Fruit fly (Drosophila melanogaster): ENCODE results near the gene CG7730.

- TF ChIP-seq psq (GFP tag; optimal IDR thresholded peaks at IDR 0.05), result no peak
- TF ChIP-seq lola (GFP tag; optimal IDR thresholded peaks at IDR 0.05), result no peak
- no peak for TF ChIP-seq Myc (optimal IDR thresholded peaks at IDR 0.05)
- no peak for TF ChIP-seq pan (optimal IDR thresholded peaks at IDR 0.05)
- no peak for TF ChIP-seq Abd-B (GFP tag; optimal IDR thresholded peaks at IDR 0.05)
- TF ChIP-seq h (GFP tag; optimal IDR thresholded peaks at IDR 0.05), result no peak
- TF ChIP-seq Hr78 (GFP tag; optimal IDR thresholded peaks at IDR 0.05), result no peak
- no peak for TF ChIP-seq N (GFP tag; optimal IDR thresholded peaks at IDR 0.05)
- no peak for TF ChIP-seq OdsH (GFP tag; optimal IDR thresholded peaks at IDR 0.05)
- no peak for TF ChIP-seq CrebA (GFP tag; optimal IDR thresholded peaks at IDR 0.05; ENCODE audit: borderline replicate concordance)
- no peak for TF ChIP-seq CG9705 (GFP tag; optimal IDR thresholded peaks at IDR 0.05)
These were observed 19.8 kb upstream of the CG7730 start for dm6 chr3L:17007496-17007895.
